Worm (Caenorhabditis elegans) whole organism, early embryonic: ENCODE measurements around the gene crn-3.

Experiments used
- B0310.2 ChIP-seq: sonication (generic microtip); optimal IDR thresholded peaks from 2 replicates; lab custom pipeline; 2016; ENCODE audit warnings: mild to moderate bottlenecking, missing genetic modification characterization, missing compliant biosample characterization
- aly-1 ChIP-seq: sonication (generic microtip); optimal IDR thresholded peaks from 2 replicates; lab custom pipeline; 2016; ENCODE audit warnings: missing genetic modification characterization, missing compliant biosample characterization
- ama-1 ChIP-seq: fragments of 150-350 bp; optimal IDR thresholded peaks from 2 replicates; lab custom pipeline; 2014
- ceh-13 ChIP-seq: fragments of 200-800 bp; sonication (Bioruptor generic); optimal IDR thresholded peaks from 2 replicates; lab custom pipeline; 2018; ENCODE audit warnings: mild to moderate bottlenecking, missing genetic modification characterization, missing compliant biosample characterization
- pes-1 ChIP-seq: fragments of 200-800 bp; sonication (Bioruptor generic); IDR thresholded peaks from 2 replicates; pipeline ENCODE4 v1.3.6; 2022; ENCODE audit warnings: missing genetic modification reagents, missing genetic modification characterization, missing compliant biosample characterization

DNA sequence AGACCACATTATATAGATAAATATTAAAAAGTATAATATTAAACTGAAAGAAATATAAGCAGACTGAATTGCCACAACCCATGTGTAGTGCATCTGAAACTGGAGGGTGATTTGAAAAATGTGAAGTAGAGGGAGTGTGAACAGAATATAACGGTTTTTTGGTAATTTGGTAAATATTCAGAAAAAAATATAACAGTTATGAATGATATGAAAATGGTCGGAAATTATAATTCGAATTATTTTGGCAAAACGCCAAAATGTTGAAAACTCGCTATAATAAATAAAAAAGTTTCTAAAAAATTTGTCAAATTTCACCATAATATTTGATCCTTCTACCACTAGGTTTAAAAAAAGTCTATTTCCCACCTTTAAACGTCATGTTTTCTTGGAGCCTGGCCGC lies 14.3 kb downstream of the crn-3 start, which contains the start of gene srv-2:
- TF ChIP-seq aly-1 (tag; lab: Kevin White, UChicago) (no peak), pes-1 (no peak), ama-1 (no peak), B0310.2 (tag; lab: Kevin White, UChicago) (no peak), ceh-13 (GFP tag; lab: Kevin White, UChicago) (no peak)
